Fruit fly (Drosophila melanogaster): Measurements from ENCODE around the gene MetRS-m.

Gene MetRS-m

dm6 chr3R:14277894-14278522 lies 18.2 kb upstream of the MetRS-m start (continued):
- TF ChIP-seq CG10366 (GFP tag; IDR thresholded peaks at IDR 0.05) (peak; percentile 74), dysf (GFP tag; IDR thresholded peaks at IDR 0.05) (peak; percentile 74), H15 (GFP tag; IDR thresholded peaks at IDR 0.05) (peak; percentile 80), CG6654 (GFP tag; optimal IDR thresholded peaks at IDR 0.05) (no peak), Jarid2 (GFP tag; optimal IDR thresholded peaks at IDR 0.05) (no peak), Dek (tag; optimal IDR thresholded peaks at IDR 0.05) (peak; percentile 67), Med (GFP tag) (no peak), hth (optimal IDR thresholded peaks at IDR 0.05) (no peak), CG8478 (optimal IDR thresholded peaks at IDR 0.05) (no peak), mam (GFP tag; optimal IDR thresholded peaks at IDR 0.05) (no peak), B-H2 (GFP tag; optimal IDR thresholded peaks at IDR 0.05) (peak; percentile 22), B-H1 (GFP tag; IDR thresholded peaks at IDR 0.05) (peak; percentile 72; the same call in 2 of the 3 replicates), CG32532 (GFP tag; IDR thresholded peaks at IDR 0.05) (peak; percentile 85), CG8281 (tag; optimal IDR thresholded peaks at IDR 0.05) (peak; percentile 39), Pdp1 (GFP tag; optimal IDR thresholded peaks at IDR 0.05) (peak in 1 of 2 experiments; percentile 41), CG4360 (GFP tag; IDR thresholded peaks at IDR 0.05) (peak; percentile 66), CG9609 (GFP tag; optimal IDR thresholded peaks at IDR 0.05) (no peak), mirr (GFP tag; optimal IDR thresholded peaks at IDR 0.05) (no peak), CG17802 (tag; optimal IDR thresholded peaks at IDR 0.05) (peak; percentile 10), CG33557 (GFP tag; optimal IDR thresholded peaks at IDR 0.05) (peak; percentile 79), CG4424 (GFP tag; optimal IDR thresholded peaks at IDR 0.05) (peak; percentile 79), CTCF (GFP tag; optimal IDR thresholded peaks at IDR 0.05) (no peak), lilli (GFP tag; optimal IDR thresholded peaks at IDR 0.05) (no peak), CG32772 (GFP tag; IDR thresholded peaks at IDR 0.05) (peak; percentile 70), cwo (GFP tag; optimal IDR thresholded peaks at IDR 0.05) (peak; percentile 69), CG14014 (GFP tag; IDR thresholded peaks at IDR 0.05) (peak; percentile 88), abd-A (tag; optimal IDR thresholded peaks at IDR 0.05) (no peak), CG13894 (tag; optimal IDR thresholded peaks at IDR 0.05) (no peak), CG7928 (GFP tag; optimal IDR thresholded peaks at IDR 0.05) (no peak), ato (GFP tag; IDR thresholded peaks at IDR 0.05; ENCODE audit: partially characterized antibody) (no peak), CG17359 (tag; optimal IDR thresholded peaks at IDR 0.05) (no peak), Scr (GFP tag; IDR thresholded peaks at IDR 0.05; ENCODE audit: partially characterized antibody) (no peak), chm (GFP tag; IDR thresholded peaks at IDR 0.05) (peak; percentile 83), CG4820 (GFP tag; optimal IDR thresholded peaks at IDR 0.05) (peak; percentile 61), ssp (GFP tag; IDR thresholded peaks at IDR 0.05) (peak; percentile 68), Atf6 (GFP tag; IDR thresholded peaks at IDR 0.05) (peak; percentile 89), ase (GFP tag; IDR thresholded peaks at IDR 0.05) (peak; percentile 44; the same call in 2 of the 3 replicates), Chrac-16 (GFP tag; optimal IDR thresholded peaks at IDR 0.05) (peak; percentile 75), pros (GFP tag; optimal IDR thresholded peaks at IDR 0.05) (no peak), schlank (tag; optimal IDR thresholded peaks at IDR 0.05) (no peak), her (GFP tag; optimal IDR thresholded peaks at IDR 0.05) (no peak), CG1832 (GFP tag; optimal IDR thresholded peaks at IDR 0.05) (peak; percentile 2), zf30C (GFP tag; optimal IDR thresholded peaks at IDR 0.05) (peak; percentile 97), CG2889 (GFP tag; IDR thresholded peaks at IDR 0.05) (no peak), CG12219 (GFP tag; optimal IDR thresholded peaks at IDR 0.05) (peak; percentile 55), CG4617 (GFP tag; optimal IDR thresholded peaks at IDR 0.05; ENCODE audit: borderline replicate concordance) (peak; percentile 7), E2f1 (GFP tag; IDR thresholded peaks at IDR 0.05) (peak; percentile 71), NK7.1 (GFP tag; optimal IDR thresholded peaks at IDR 0.05) (no peak), ind (GFP tag; optimal IDR thresholded peaks at IDR 0.05) (peak; percentile 40), CG7372 (GFP tag; IDR thresholded peaks at IDR 0.05) (peak; percentile 72), sima (GFP tag; optimal IDR thresholded peaks at IDR 0.05) (no peak)

Measured in whole organism, embryonic.